In genomic region chrV:11080345-11081102, ce11 we compare ENCODE assay signal across 4 worm cellular contexts.
TF ChIP-seq lines count a peak whose summit lies in the region.

Gene act-1, plus strand, starts transcription at chrV:11081052.

TF ChIP-seq in whole organism, L2 larva, 48 proteins besides CTCF, POLR2A, EP300 and RAD21 (continues in another document):
- TF ChIP-seq fos-1 (tag; optimal IDR thresholded peaks at IDR 0.05; lab: Kevin White, UChicago) = peak; percentile 96
- peak in 1 of 2 experiments; percentile 29 for TF ChIP-seq lsy-2 (tag; optimal IDR thresholded peaks at IDR 0.05; lab: Kevin White, UChicago)
- no peak for TF ChIP-seq unc-39 (tag; optimal IDR thresholded peaks at IDR 0.05; lab: Kevin White, UChicago)
- no peak for TF ChIP-seq elt-1 (tag; optimal IDR thresholded peaks at IDR 0.05; lab: Kevin White, UChicago)
- no peak for TF ChIP-seq dmd-4 (tag; optimal IDR thresholded peaks at IDR 0.05; lab: Kevin White, UChicago)
- no peak for TF ChIP-seq elt-3 (tag; optimal IDR thresholded peaks at IDR 0.05; lab: Kevin White, UChicago)
- TF ChIP-seq nhr-11 (tag; optimal IDR thresholded peaks at IDR 0.05; lab: Kevin White, UChicago) = no peak
- TF ChIP-seq nhr-21 (tag; optimal IDR thresholded peaks at IDR 0.05; lab: Kevin White, UChicago) = no peak
- TF ChIP-seq F13H6.1 (tag; optimal IDR thresholded peaks at IDR 0.05; lab: Kevin White, UChicago) = peak; percentile 75
- no peak for TF ChIP-seq ZK546.5 (tag; optimal IDR thresholded peaks at IDR 0.05; lab: Kevin White, UChicago)
- TF ChIP-seq ceh-82 (tag; optimal IDR thresholded peaks at IDR 0.05; lab: Kevin White, UChicago) = no peak
- TF ChIP-seq nhr-129 (tag; optimal IDR thresholded peaks at IDR 0.05; lab: Kevin White, UChicago) = peak; percentile 60
- no peak for TF ChIP-seq unc-62 (GFP tag; optimal IDR thresholded peaks at IDR 0.05; lab: Kevin White, UChicago)
- TF ChIP-seq lin-13 (GFP tag; optimal IDR thresholded peaks at IDR 0.05; lab: Kevin White, UChicago) = no peak
- no peak for TF ChIP-seq nhr-10 (tag; optimal IDR thresholded peaks at IDR 0.05; lab: Kevin White, UChicago)
- TF ChIP-seq nhr-77 (tag; optimal IDR thresholded peaks at IDR 0.05; lab: Kevin White, UChicago) = no peak
- no peak for TF ChIP-seq lin-39 (tag; optimal IDR thresholded peaks at IDR 0.05; lab: Kevin White, UChicago)
- TF ChIP-seq alr-1 (tag; optimal IDR thresholded peaks at IDR 0.05; lab: Kevin White, UChicago) = no peak
- no peak for TF ChIP-seq nhr-25 (tag; optimal IDR thresholded peaks at IDR 0.05; lab: Kevin White, UChicago)
- no peak for TF ChIP-seq blmp-1 (tag; optimal IDR thresholded peaks at IDR 0.05; lab: Kevin White, UChicago; ENCODE audit: insufficient read depth)
- TF ChIP-seq ceh-16 (tag; optimal IDR thresholded peaks at IDR 0.05; lab: Kevin White, UChicago) = no peak
- peak; percentile 9 for TF ChIP-seq sem-4 (tag; optimal IDR thresholded peaks at IDR 0.05; lab: Kevin White, UChicago)
- no peak for TF ChIP-seq mab-5 (tag; optimal IDR thresholded peaks at IDR 0.05; lab: Kevin White, UChicago)
- TF ChIP-seq aly-2 (tag; optimal IDR thresholded peaks at IDR 0.05; lab: Kevin White, UChicago) = no peak

TF ChIP-seq in whole organism, L4 larva, 104 proteins besides CTCF, POLR2A, EP300 and RAD21 (continues in another document):
- peak; percentile 26 for TF ChIP-seq dve-1 (tag; optimal IDR thresholded peaks at IDR 0.05; lab: Kevin White, UChicago; ENCODE audit: insufficient read depth)
- no peak for TF ChIP-seq nhr-6 (tag; optimal IDR thresholded peaks at IDR 0.05; lab: Kevin White, UChicago)
- TF ChIP-seq unc-130 (GFP tag; optimal IDR thresholded peaks at IDR 0.05; lab: Kevin White, UChicago) = no peak
- no peak for TF ChIP-seq ceh-82 (tag; optimal IDR thresholded peaks at IDR 0.05; lab: Kevin White, UChicago)
- no peak for TF ChIP-seq spr-1 (tag; optimal IDR thresholded peaks at IDR 0.05; lab: Kevin White, UChicago)
- no peak for TF ChIP-seq ceh-44 (GFP tag; IDR thresholded peaks at IDR 0.05; lab: Robert Waterston, UW)
- TF ChIP-seq T26A8.4 (GFP tag; IDR thresholded peaks at IDR 0.05; lab: Robert Waterston, UW) = no peak
- TF ChIP-seq pqm-1 (tag; optimal IDR thresholded peaks at IDR 0.05; lab: Kevin White, UChicago) = peak; percentile 95
- TF ChIP-seq lin-1 (GFP tag; IDR thresholded peaks at IDR 0.05; lab: Robert Waterston, UW) = no peak
- no peak for TF ChIP-seq ztf-7 (tag; optimal IDR thresholded peaks at IDR 0.05; lab: Kevin White, UChicago)
- TF ChIP-seq fkh-10 (GFP tag; optimal IDR thresholded peaks at IDR 0.05; lab: Kevin White, UChicago) = no peak
- no peak for TF ChIP-seq Y75B8A.6 (GFP tag; IDR thresholded peaks at IDR 0.05; lab: Robert Waterston, UW)
- no peak for TF ChIP-seq dmd-9 (GFP tag; IDR thresholded peaks at IDR 0.05; lab: Robert Waterston, UW)
- no peak for TF ChIP-seq skn-1 (tag; optimal IDR thresholded peaks at IDR 0.05; lab: Kevin White, UChicago)
- TF ChIP-seq egl-27 (tag; optimal IDR thresholded peaks at IDR 0.05; lab: Kevin White, UChicago) = no peak
- TF ChIP-seq hif-1 (tag; optimal IDR thresholded peaks at IDR 0.05; lab: Kevin White, UChicago) = no peak
- no peak for TF ChIP-seq Y5F2A.4 (GFP tag; optimal IDR thresholded peaks at IDR 0.05; lab: Kevin White, UChicago)
- TF ChIP-seq zip-11 (GFP tag; IDR thresholded peaks at IDR 0.05; lab: Robert Waterston, UW) = no peak
- TF ChIP-seq rbr-2 (tag; optimal IDR thresholded peaks at IDR 0.05; lab: Kevin White, UChicago) = no peak
- no peak for TF ChIP-seq ces-1 (GFP tag; optimal IDR thresholded peaks at IDR 0.05; lab: Kevin White, UChicago)
- no peak for TF ChIP-seq mes-2 (tag; optimal IDR thresholded peaks at IDR 0.05; lab: Kevin White, UChicago; ENCODE audit: poor library complexity, severe bottlenecking)
- TF ChIP-seq gei-8 (GFP tag; optimal IDR thresholded peaks at IDR 0.05; lab: Kevin White, UChicago) = no peak
- no peak for TF ChIP-seq mxl-2 (GFP tag; conservative IDR thresholded peaks at IDR 0.05; lab: Robert Waterston, UW)
- peak in 1 of 2 experiments; percentile 95 for TF ChIP-seq daf-16 (GFP tag; optimal IDR thresholded peaks at IDR 0.05; lab: Kevin White, UChicago)
- TF ChIP-seq daf-16 (tag; optimal IDR thresholded peaks at IDR 0.05; lab: Kevin White, UChicago) = no peak

TF ChIP-seq in whole organism, late embryonic, 69 proteins besides CTCF, POLR2A, EP300 and RAD21 (continues in another document):
- TF ChIP-seq sox-2 (GFP tag; IDR thresholded peaks at IDR 0.05; lab: Robert Waterston, UW) (no peak), gmeb-2 (tag; optimal IDR thresholded peaks at IDR 0.05; lab: Kevin White, UChicago) (no peak), pqm-1 (tag; optimal IDR thresholded peaks at IDR 0.05; lab: Kevin White, UChicago) (no peak), fax-1 (tag; optimal IDR thresholded peaks at IDR 0.05; lab: Kevin White, UChicago) (no peak), dmd-4 (tag; optimal IDR thresholded peaks at IDR 0.05; lab: Kevin White, UChicago; ENCODE audit: borderline replicate concordance) (no peak), unc-86 (tag; optimal IDR thresholded peaks at IDR 0.05; lab: Kevin White, UChicago) (no peak), ceh-22 (tag; optimal IDR thresholded peaks at IDR 0.05; lab: Kevin White, UChicago) (no peak), lin-11 (tag; optimal IDR thresholded peaks at IDR 0.05; lab: Kevin White, UChicago) (no peak), fkh-6 (tag; optimal IDR thresholded peaks at IDR 0.05; lab: Kevin White, UChicago) (peak; percentile 14), madf-2 (tag; optimal IDR thresholded peaks at IDR 0.05; lab: Kevin White, UChicago) (no peak), pag-3 (tag; optimal IDR thresholded peaks at IDR 0.05; lab: Kevin White, UChicago; ENCODE audit: borderline replicate concordance) (no peak), ceh-34 (tag; optimal IDR thresholded peaks at IDR 0.05; lab: Kevin White, UChicago) (peak; percentile 69), ceh-24 (tag; optimal IDR thresholded peaks at IDR 0.05; lab: Kevin White, UChicago) (no peak), ceh-31 (tag; optimal IDR thresholded peaks at IDR 0.05; lab: Kevin White, UChicago) (peak; percentile 55), ttx-3 (tag; optimal IDR thresholded peaks at IDR 0.05; lab: Kevin White, UChicago) (no peak), ceh-6 (GFP tag; optimal IDR thresholded peaks at IDR 0.05; lab: Kevin White, UChicago) (no peak), nhr-232 (tag; optimal IDR thresholded peaks at IDR 0.05; lab: Kevin White, UChicago) (no peak), ref-2 (tag; optimal IDR thresholded peaks at IDR 0.05; lab: Kevin White, UChicago) (peak; percentile 56), unc-42 (tag; optimal IDR thresholded peaks at IDR 0.05; lab: Kevin White, UChicago) (no peak), pros-1 (tag; optimal IDR thresholded peaks at IDR 0.05; lab: Kevin White, UChicago) (no peak), mec-3 (tag; optimal IDR thresholded peaks at IDR 0.05; lab: Kevin White, UChicago; ENCODE audit: borderline replicate concordance) (no peak), elt-2 (tag; optimal IDR thresholded peaks at IDR 0.05; lab: Kevin White, UChicago) (peak; percentile 95), nfya-1 (tag; optimal IDR thresholded peaks at IDR 0.05; lab: Kevin White, UChicago) (peak; percentile 88), npax-4 (tag; optimal IDR thresholded peaks at IDR 0.05; lab: Kevin White, UChicago) (no peak), nhr-11 (tag; optimal IDR thresholded peaks at IDR 0.05; lab: Kevin White, UChicago) (no peak), odd-2 (tag; optimal IDR thresholded peaks at IDR 0.05; lab: Kevin White, UChicago) (no peak), T23F11.4 (GFP tag; optimal IDR thresholded peaks at IDR 0.05; lab: Kevin White, UChicago) (no peak)

TF ChIP-seq in whole organism, mixed stage, embryonic, 35 proteins besides CTCF, POLR2A, EP300 and RAD21:
- peak; percentile 43 for TF ChIP-seq M03D4.4 (tag; optimal IDR thresholded peaks at IDR 0.05; lab: Kevin White, UChicago)
- peak; percentile 21 for TF ChIP-seq sptf-1 (tag; optimal IDR thresholded peaks at IDR 0.05; lab: Kevin White, UChicago)
- no peak for TF ChIP-seq ztf-11 (tag; optimal IDR thresholded peaks at IDR 0.05; lab: Kevin White, UChicago)
- TF ChIP-seq blmp-1 (tag; optimal IDR thresholded peaks at IDR 0.05; lab: Kevin White, UChicago) = no peak
- TF ChIP-seq unc-120 (tag; optimal IDR thresholded peaks at IDR 0.05; lab: Kevin White, UChicago; ENCODE audit: poor library complexity, severe bottlenecking) = peak; percentile 95
- TF ChIP-seq hlh-1 (tag; optimal IDR thresholded peaks at IDR 0.05; lab: Kevin White, UChicago) = peak; percentile 40
- peak; percentile 32 for TF ChIP-seq unc-62 (GFP tag; optimal IDR thresholded peaks at IDR 0.05; lab: Kevin White, UChicago)
